Fruit fly (Drosophila melanogaster) whole organism, embryonic: ENCODE data around the gene Taf6.

Experiments used
- B-H2 ChIP-seq: fragments of 200-800 bp; sonication (Bioruptor generic); optimal IDR thresholded peaks from 2 replicates; lab custom pipeline; 2018; ENCODE audit warnings: missing biosample characterization, mild to moderate bottlenecking, missing genetic modification characterization
- C15 ChIP-seq: fragments of 200-800 bp; sonication (Bioruptor generic); IDR thresholded peaks from 3 replicates; pipeline ENCODE4 v1.3.6; 2022; ENCODE audit warnings: missing biosample characterization, missing genetic modification characterization
- CG10321 ChIP-seq: fragments of 200-800 bp; sonication (Bioruptor generic); IDR thresholded peaks from 2 replicates; pipeline ENCODE4 v1.3.6; 2022; ENCODE audit warnings: missing biosample characterization, missing genetic modification characterization
- CG10431 ChIP-seq: fragments of 200-800 bp; sonication (Bioruptor generic); optimal IDR thresholded peaks from 3 replicates; lab custom pipeline; 2018; ENCODE audit warnings: missing biosample characterization, mild to moderate bottlenecking, missing genetic modification characterization
- CG10543 ChIP-seq: fragments of 200-800 bp; sonication (Bioruptor generic); optimal IDR thresholded peaks from 3 replicates; lab custom pipeline; 2017; ENCODE audit warnings: missing biosample characterization, mild to moderate bottlenecking, missing genetic modification characterization, moderate library complexity
- CG10565 ChIP-seq: fragments of 200-800 bp; sonication (Bioruptor generic); optimal IDR thresholded peaks from 3 replicates; lab custom pipeline; 2016; ENCODE audit warnings: missing biosample characterization, mild to moderate bottlenecking, missing genetic modification characterization
- CG12155 ChIP-seq: fragments of 200-800 bp; sonication (Bioruptor generic); optimal IDR thresholded peaks from 3 replicates; lab custom pipeline; 2016; ENCODE audit warnings: missing biosample characterization, missing genetic modification characterization
- CG14014 ChIP-seq: fragments of 200-800 bp; sonication (Bioruptor generic); IDR thresholded peaks from 2 replicates; pipeline ENCODE4 v1.3.6; 2022; ENCODE audit warnings: missing biosample characterization, missing genetic modification characterization
- CG1792 ChIP-seq: fragments of 200-800 bp; sonication (Bioruptor generic); optimal IDR thresholded peaks from 2 replicates; lab custom pipeline; 2016; ENCODE audit warnings: missing biosample characterization, missing genetic modification characterization
- CG18476 ChIP-seq: fragments of 200-800 bp; sonication (Bioruptor generic); optimal IDR thresholded peaks from 2 replicates; lab custom pipeline; 2016; ENCODE audit warnings: missing biosample characterization, mild to moderate bottlenecking, missing genetic modification characterization
- CG2129 ChIP-seq: fragments of 200-800 bp; sonication (Bioruptor generic); IDR thresholded peaks from 2 replicates; pipeline ENCODE4 v1.3.6; 2022; ENCODE audit warnings: missing biosample characterization, missing genetic modification characterization; ENCODE audit not compliant: partially characterized antibody
- CG42726 ChIP-seq: fragments of 200-800 bp; sonication (Bioruptor generic); IDR thresholded peaks from 2 replicates; pipeline ENCODE4 v1.3.6; 2022; ENCODE audit warnings: missing biosample characterization, missing genetic modification characterization; ENCODE audit not compliant: partially characterized antibody
- CG9437 ChIP-seq: fragments of 200-800 bp; sonication (Bioruptor generic); optimal IDR thresholded peaks from 2 replicates; lab custom pipeline; 2018; ENCODE audit warnings: missing biosample characterization, mild to moderate bottlenecking, missing genetic modification characterization
- CG9609 ChIP-seq: fragments of 200-800 bp; sonication (Bioruptor generic); optimal IDR thresholded peaks from 3 replicates; lab custom pipeline; 2016; ENCODE audit warnings: missing biosample characterization, missing genetic modification characterization
- CG9727 ChIP-seq: fragments of 200-800 bp; sonication (Bioruptor generic); optimal IDR thresholded peaks from 3 replicates; lab custom pipeline; 2017; ENCODE audit warnings: missing biosample characterization, mild to moderate bottlenecking, missing genetic modification characterization
- CHES-1-like ChIP-seq: fragments of 200-800 bp; sonication (Bioruptor generic); optimal IDR thresholded peaks from 2 replicates; lab custom pipeline; 2016; ENCODE audit warnings: missing biosample characterization, missing genetic modification characterization
- Fer3 ChIP-seq: fragments of 200-800 bp; sonication (Bioruptor generic); optimal IDR thresholded peaks from 2 replicates; lab custom pipeline; 2018; ENCODE audit warnings: missing biosample characterization, mild to moderate bottlenecking, missing genetic modification characterization, moderate library complexity
- H15 ChIP-seq: fragments of 200-800 bp; sonication (Bioruptor generic); IDR thresholded peaks from 3 replicates; pipeline ENCODE4 v1.3.6; 2022; ENCODE audit warnings: missing biosample characterization, missing genetic modification characterization
- HHEX ChIP-seq: fragments of 200-800 bp; sonication (Bioruptor generic); optimal IDR thresholded peaks from 3 replicates; lab custom pipeline; 2017; ENCODE audit warnings: missing biosample characterization, mild to moderate bottlenecking, missing genetic modification characterization, missing genetic modification reagents
- HLH54F ChIP-seq: fragments of 200-800 bp; sonication (Bioruptor generic); optimal IDR thresholded peaks from 3 replicates; lab custom pipeline; 2016; ENCODE audit warnings: missing biosample characterization, missing genetic modification characterization
- Hr78 ChIP-seq, 2 experiments: fragments of 200-800 bp in 1 of 2; fragments of >200 bp in 1 of 2; sonication (Bioruptor generic) in 1 of 2; optimal IDR thresholded peaks; 2 replicates each; lab custom pipeline; 2017 to 2019; ENCODE audit warnings: missing biosample characterization in 2 of 2, missing genetic modification characterization in 2 of 2, mild to moderate bottlenecking in 1 of 2, moderate library complexity in 1 of 2
- Jarid2 ChIP-seq: fragments of 200-800 bp; sonication (Bioruptor generic); optimal IDR thresholded peaks from 3 replicates; lab custom pipeline; 2017; ENCODE audit warnings: mild to moderate bottlenecking, missing biosample characterization, missing genetic modification reagents, missing genetic modification characterization
- NFAT ChIP-seq: fragments of 200-800 bp; sonication (Bioruptor generic); IDR thresholded peaks from 2 replicates; pipeline ENCODE4 v1.3.6; 2022; ENCODE audit warnings: missing biosample characterization, missing genetic modification characterization
- Nf-YB ChIP-seq: fragments of 200-800 bp; sonication (Bioruptor generic); optimal IDR thresholded peaks from 3 replicates; lab custom pipeline; 2019; ENCODE audit warnings: missing biosample characterization, mild to moderate bottlenecking, missing genetic modification characterization, moderate library complexity
- Ptx1 ChIP-seq: fragments of 200-800 bp; sonication (Bioruptor generic); IDR thresholded peaks from 2 replicates; pipeline ENCODE4 v1.3.6; 2022; ENCODE audit warnings: missing biosample characterization, missing genetic modification characterization
- Trl ChIP-seq, 3 experiments: fragments of >200 bp in 2 of 3; fragments of 200-800 bp in 1 of 3; sonication (Bioruptor generic) in 1 of 3; optimal IDR thresholded peaks; 2 replicates in 1 of 3; 3 replicates in 2 of 3; lab custom pipeline; 2016 to 2017; ENCODE audit warnings: missing biosample characterization in 1 of 3, missing genetic modification characterization in 1 of 3
- ap ChIP-seq: fragments of 200-800 bp; sonication (Bioruptor generic); IDR thresholded peaks from 2 replicates; pipeline ENCODE4 v1.3.6; 2022; ENCODE audit warnings: missing biosample characterization, missing genetic modification characterization
- chinmo ChIP-seq: fragments of 200-800 bp; sonication (Bioruptor generic); IDR thresholded peaks from 4 replicates; pipeline ENCODE4 v1.3.6; 2022; ENCODE audit warnings: missing biosample characterization, missing genetic modification characterization; ENCODE audit not compliant: partially characterized antibody
- dan ChIP-seq: fragments of 200-800 bp; sonication (Bioruptor generic); IDR thresholded peaks from 2 replicates; pipeline ENCODE4 v1.3.6; 2022; ENCODE audit warnings: missing biosample characterization, missing genetic modification characterization
- fd96Cb ChIP-seq: fragments of 200-800 bp; sonication (Bioruptor generic); optimal IDR thresholded peaks from 2 replicates; lab custom pipeline; 2018; ENCODE audit warnings: missing biosample characterization, mild to moderate bottlenecking, missing genetic modification characterization, moderate library complexity
- gcm2 ChIP-seq: fragments of 200-800 bp; sonication (Bioruptor generic); optimal IDR thresholded peaks from 2 replicates; lab custom pipeline; 2016; ENCODE audit warnings: missing biosample characterization, missing genetic modification characterization
- gt ChIP-seq: fragments of 200-800 bp; sonication (Bioruptor generic); IDR thresholded peaks from 2 replicates; pipeline ENCODE4 v1.3.6; 2022; ENCODE audit warnings: missing biosample characterization, missing genetic modification characterization
- her ChIP-seq: fragments of 200-800 bp; sonication (Bioruptor generic); optimal IDR thresholded peaks from 2 replicates; lab custom pipeline; 2016; ENCODE audit warnings: missing biosample characterization, missing genetic modification characterization
- hth ChIP-seq: fragments of >200 bp; optimal IDR thresholded peaks from 2 replicates; lab custom pipeline; 2017; ENCODE audit warnings: inconsistent platforms
- inv ChIP-seq: fragments of 200-800 bp; sonication (Bioruptor generic); IDR thresholded peaks from 2 replicates; pipeline ENCODE4 v1.3.6; 2022; ENCODE audit warnings: missing biosample characterization, missing genetic modification characterization; ENCODE audit not compliant: partially characterized antibody
- lab ChIP-seq: fragments of 200-800 bp; sonication (Bioruptor generic); optimal IDR thresholded peaks from 3 replicates; lab custom pipeline; 2017; ENCODE audit warnings: missing biosample characterization, missing genetic modification characterization, mild to moderate bottlenecking, moderate library complexity, missing genetic modification reagents
- maf-S ChIP-seq: fragments of 200-800 bp; sonication (Bioruptor generic); optimal IDR thresholded peaks from 2 replicates; lab custom pipeline; 2016; ENCODE audit warnings: missing biosample characterization, missing genetic modification characterization
- otp ChIP-seq: fragments of 200-800 bp; sonication (Bioruptor generic); IDR thresholded peaks from 3 replicates; pipeline ENCODE4, ENCODE4 v1.3.6; 2022; ENCODE audit warnings: missing biosample characterization, missing genetic modification characterization
- salm ChIP-seq: fragments of 200-800 bp; sonication (Bioruptor generic); optimal IDR thresholded peaks from 2 replicates; lab custom pipeline; 2018; ENCODE audit warnings: missing biosample characterization, mild to moderate bottlenecking, missing genetic modification characterization
- scrt ChIP-seq: fragments of 200-800 bp; sonication (Bioruptor generic); optimal IDR thresholded peaks from 2 replicates; lab custom pipeline; 2018; ENCODE audit warnings: missing biosample characterization, mild to moderate bottlenecking, missing genetic modification characterization, moderate library complexity
- sens ChIP-seq: fragments of 200-800 bp; sonication (Bioruptor generic); peaks from one replicate; lab custom pipeline; 2016; ENCODE audit warnings: missing biosample characterization, missing genetic modification characterization
- slbo ChIP-seq: fragments of 200-800 bp; sonication (Bioruptor generic); IDR thresholded peaks from 2 replicates; pipeline ENCODE4 v1.3.6; 2022; ENCODE audit warnings: missing biosample characterization, missing genetic modification characterization
- sob ChIP-seq: fragments of 200-800 bp; sonication (Bioruptor generic); IDR thresholded peaks from 2 replicates; pipeline ENCODE4 v1.3.6; 2022; ENCODE audit warnings: missing biosample characterization, missing genetic modification characterization
- tll ChIP-seq, 2 experiments: fragments of 200-800 bp in 1 of 2; fragments of >200 bp in 1 of 2; sonication (Bioruptor generic) in 1 of 2; optimal IDR thresholded peaks; 2 replicates each; lab custom pipeline; 2017 to 2019; ENCODE audit warnings: missing biosample characterization in 2 of 2, missing genetic modification characterization in 2 of 2, mild to moderate bottlenecking in 1 of 2, moderate library complexity in 1 of 2
- zfh2 ChIP-seq: fragments of 200-800 bp; sonication (Bioruptor generic); optimal IDR thresholded peaks from 2 replicates; lab custom pipeline; 2016; ENCODE audit warnings: missing biosample characterization, missing genetic modification characterization

Taf6 gene

dm6 chr3L:19630701-19631100 is 31.8 kb downstream of the Taf6 start (continued):
- TF ChIP-seq slbo (0 out of 2 replicates have a peak, but pooled peaks have one; percentile 15), H15 (no peak), CG10543 (peak; percentile 55), NFAT (GFP tag; lab: Robert Waterston, UW) (0 out of 2 replicates have a peak, but pooled peaks have one; percentile 22), CG9727 (GFP tag; lab: Kevin White, UChicago) (peak; percentile 21), lab (peak; percentile 80), sob (GFP tag; lab: Robert Waterston, UW) (peak; percentile 11; the same call in 1 of the 2 replicates), chinmo (GFP tag; lab: Robert Waterston, UW) (0 out of 4 replicates have a peak, but pooled peaks have one; percentile 34), CHES-1-like (GFP tag; lab: Kevin White, UChicago) (peak; percentile 18), B-H2 (peak; percentile 11)

dm6 chr3L:19631867-19632266 is 33.0 kb downstream of the Taf6 start:
- TF ChIP-seq CG10321 (GFP tag; lab: Robert Waterston, UW): peak; percentile 45; the same call in 1 of the 2 replicates
- no peak for TF ChIP-seq scrt (GFP tag; lab: Kevin White, UChicago)
- no peak for TF ChIP-seq Ptx1 (GFP tag; lab: Robert Waterston, UW)
- TF ChIP-seq sens: peak; percentile 17
- no peak for TF ChIP-seq inv
- no peak for TF ChIP-seq her (GFP tag; lab: Kevin White, UChicago)
- no peak for TF ChIP-seq gcm2 (GFP tag; lab: Kevin White, UChicago)
- TF ChIP-seq HLH54F: no peak
- TF ChIP-seq, all 482 proteins: peak for 2

dm6 chr3L:19632766-19633632 is 34.1 kb downstream of the Taf6 start:
- TF ChIP-seq gt (GFP tag; lab: Robert Waterston, UW) (no peak), HHEX (GFP tag; lab: Kevin White, UChicago) (peak; percentile 33), salm (tag; lab: Kevin White, UChicago) (no peak), CG2129 (GFP tag; lab: Robert Waterston, UW) (no peak), CG1792 (GFP tag; lab: Kevin White, UChicago) (peak; percentile 20), CG10431 (no peak), Jarid2 (no peak), Fer3 (tag; lab: Kevin White, UChicago) (peak; percentile 78), Nf-YB (no peak), fd96Cb (tag; lab: Kevin White, UChicago) (peak; percentile 7), zfh2 (peak; percentile 62), tll (GFP tag; optimal IDR thresholded peaks at IDR 0.05; lab: Kevin White, UChicago) (no peak), Trl (optimal IDR thresholded peaks at IDR 0.05; lab: Kevin White, UChicago) (peak; percentile 71 to 79), Trl (GFP tag; optimal IDR thresholded peaks at IDR 0.05; lab: Kevin White, UChicago) (no peak), CG9609 (GFP tag; lab: Kevin White, UChicago) (no peak), dan (GFP tag; lab: Robert Waterston, UW) (no peak), maf-S (GFP tag; lab: Kevin White, UChicago) (no peak), C15 (GFP tag; lab: Robert Waterston, UW) (no peak), CG10565 (no peak), CG14014 (peak; percentile 75), CG42726 (GFP tag; lab: Robert Waterston, UW) (no peak), CG18476 (peak; percentile 20), CG12155 (GFP tag; lab: Kevin White, UChicago) (peak; percentile 71), scrt (GFP tag; lab: Kevin White, UChicago) (peak; percentile 36), hth (no peak), Hr78 (GFP tag; optimal IDR thresholded peaks at IDR 0.05; lab: Kevin White, UChicago) (no peak), CG10543 (peak; percentile 83), ap (GFP tag; lab: Robert Waterston, UW) (peak; percentile 34; the same call in 1 of the 2 replicates), otp (GFP tag; lab: Robert Waterston, UW) (peak; percentile 24; the same call in 1 of the 3 replicates), CG9437 (GFP tag; lab: Kevin White, UChicago) (no peak)
